Worm (Caenorhabditis elegans): ENCODE measurements around the gene ttr-6.

- TF ChIP-seq him-1 (tag; optimal IDR thresholded peaks at IDR 0.05) (peak; percentile 63), dao-5 (tag; optimal IDR thresholded peaks at IDR 0.05) (peak; percentile 77)
Observed at ce11 chrX:6593178-6593786, 3.6 kb downstream of the ttr-6 start.
